Worm (Caenorhabditis elegans) whole organism, young adult: ENCODE results near the gene rps-22.

Experiments used
- B0019.2 ChIP-seq: fragments of 200-800 bp; sonication (Bioruptor generic); conservative IDR thresholded peaks from 2 replicates; pipeline ENCODE4 v1.3.6; 2022; ENCODE audit warnings: missing genetic modification reagents, missing genetic modification characterization, missing compliant biosample characterization
- F22D6.2 ChIP-seq: sonication (generic microtip); optimal IDR thresholded peaks from 2 replicates; lab custom pipeline; 2016; ENCODE audit warnings: mild to moderate bottlenecking, missing genetic modification characterization, missing compliant biosample characterization
- F37B4.10 ChIP-seq: fragments of 200-800 bp; sonication (Bioruptor generic); IDR thresholded peaks from 2 replicates; pipeline ENCODE4 v1.3.6; 2022; ENCODE audit warnings: missing genetic modification characterization, missing compliant biosample characterization
- F55B11.4 ChIP-seq: sonication (generic microtip); optimal IDR thresholded peaks from 2 replicates; lab custom pipeline; 2016; ENCODE audit warnings: missing compliant biosample characterization, missing genetic modification characterization, borderline replicate concordance; ENCODE audit not compliant: insufficient read depth
- T26A5.8 ChIP-seq: sonication (generic microtip); optimal IDR thresholded peaks from 2 replicates; lab custom pipeline; 2016; ENCODE audit warnings: missing genetic modification characterization, missing compliant biosample characterization
- ama-1 ChIP-seq, 3 experiments: fragments of 150-350 bp in 1 of 3; sonication (generic microtip) in 2 of 3; optimal IDR thresholded peaks; 2 replicates each; lab custom pipeline; 2014 to 2018; ENCODE audit warnings: missing biosample characterization in 2 of 3, missing genetic modification characterization in 2 of 3, missing genetic modification reagents in 2 of 3
- atf-7 ChIP-seq: sonication (generic microtip); optimal IDR thresholded peaks from 2 replicates; lab custom pipeline; 2017; ENCODE audit warnings: mild to moderate bottlenecking, missing genetic modification characterization, missing compliant biosample characterization
- attf-5 ChIP-seq: fragments of 200-800 bp; sonication (Bioruptor generic); optimal IDR thresholded peaks from 2 replicates; lab custom pipeline; 2018; ENCODE audit warnings: mild to moderate bottlenecking, missing genetic modification characterization, missing compliant biosample characterization
- bed-2 ChIP-seq: fragments of 200-800 bp; sonication (Bioruptor generic); IDR thresholded peaks from 2 replicates; pipeline ENCODE4 v1.3.6; 2022; ENCODE audit warnings: missing genetic modification reagents, missing genetic modification characterization, missing compliant biosample characterization
- cebp-1 ChIP-seq, 2 experiments: fragments of 200-800 bp in 1 of 2; sonication (Bioruptor generic) in 1 of 2; sonication (generic microtip) in 1 of 2; IDR thresholded peaks in 1 of 2; optimal IDR thresholded peaks in 1 of 2; 2 replicates each; pipeline versions ENCODE4 v1.3.6 to Lab custom; 2017 to 2022; ENCODE audit warnings: missing compliant biosample characterization in 2 of 2, missing genetic modification characterization in 2 of 2, mild to moderate bottlenecking in 1 of 2, missing genetic modification reagents in 1 of 2, moderate library complexity in 1 of 2
- cebp-2 ChIP-seq: fragments of 200-800 bp; sonication (Bioruptor generic); IDR thresholded peaks from 2 replicates; pipeline ENCODE4 v1.3.6; 2022; ENCODE audit warnings: missing genetic modification characterization, missing compliant biosample characterization
- ceh-100 ChIP-seq: fragments of 200-800 bp; sonication (Bioruptor generic); IDR thresholded peaks from 2 replicates; pipeline ENCODE4 v1.3.6; 2022; ENCODE audit warnings: missing genetic modification reagents, missing genetic modification characterization, missing compliant biosample characterization
- ceh-91 ChIP-seq: fragments of 200-800 bp; sonication (Bioruptor generic); IDR thresholded peaks from 2 replicates; pipeline ENCODE4 v1.3.6; 2022; ENCODE audit warnings: missing genetic modification reagents, missing genetic modification characterization, missing compliant biosample characterization
- dox-1 ChIP-seq: fragments of 200-800 bp; sonication (Bioruptor generic); IDR thresholded peaks from 2 replicates; pipeline ENCODE4 v1.3.6; 2022; ENCODE audit warnings: missing genetic modification reagents, missing genetic modification characterization, missing compliant biosample characterization
- dpl-1 ChIP-seq: fragments of 150-350 bp; optimal IDR thresholded peaks from 2 replicates; lab custom pipeline; 2014; ENCODE audit warnings: missing biosample characterization, missing genetic modification reagents, missing genetic modification characterization
- efl-1 ChIP-seq: fragments of 150-350 bp; optimal IDR thresholded peaks from 2 replicates; lab custom pipeline; 2014; ENCODE audit warnings: missing biosample characterization, missing genetic modification reagents, missing genetic modification characterization
- egl-18 ChIP-seq: fragments of 200-800 bp; sonication (Bioruptor generic); IDR thresholded peaks from 2 replicates; pipeline ENCODE4 v1.3.6; 2022; ENCODE audit warnings: missing genetic modification reagents, missing genetic modification characterization, missing compliant biosample characterization
- egrh-3 ChIP-seq: fragments of 200-800 bp; sonication (Bioruptor generic); IDR thresholded peaks from 2 replicates; pipeline ENCODE4 v1.3.6; 2022; ENCODE audit warnings: missing genetic modification reagents, missing genetic modification characterization, missing compliant biosample characterization
- fkh-3 ChIP-seq: sonication (generic microtip); optimal IDR thresholded peaks from 2 replicates; lab custom pipeline; 2016; ENCODE audit warnings: mild to moderate bottlenecking, missing genetic modification characterization, missing compliant biosample characterization
- him-1 ChIP-seq: sonication (generic microtip); optimal IDR thresholded peaks from 2 replicates; lab custom pipeline; 2016; ENCODE audit warnings: missing genotype, missing genetic modification reagents, missing genetic modification characterization, missing compliant biosample characterization
- hlh-26 ChIP-seq: fragments of 200-800 bp; sonication (Bioruptor generic); conservative IDR thresholded peaks from 2 replicates; pipeline ENCODE4 v1.3.6; 2022; ENCODE audit warnings: missing genetic modification reagents, missing genetic modification characterization, missing compliant biosample characterization
- hmg-1.2 ChIP-seq: fragments of 200-800 bp; sonication (Bioruptor generic); IDR thresholded peaks from 2 replicates; pipeline ENCODE4 v1.3.6; 2022; ENCODE audit warnings: missing genetic modification reagents, missing genetic modification characterization, missing compliant biosample characterization
- lsl-1 ChIP-seq: fragments of 200-800 bp; sonication (Bioruptor generic); optimal IDR thresholded peaks from 2 replicates; lab custom pipeline; 2018; ENCODE audit warnings: mild to moderate bottlenecking, missing genetic modification characterization, moderate library complexity, missing compliant biosample characterization
- repo-1 ChIP-seq: sonication (generic microtip); optimal IDR thresholded peaks from 2 replicates; lab custom pipeline; 2017; ENCODE audit warnings: mild to moderate bottlenecking, missing genetic modification characterization, missing compliant biosample characterization
- sdz-38 ChIP-seq: sonication (generic microtip); optimal IDR thresholded peaks from 2 replicates; lab custom pipeline; 2016; ENCODE audit warnings: missing genotype, missing genetic modification characterization, missing compliant biosample characterization
- snpc-4 ChIP-seq, 5 experiments: fragments of 150-350 bp in 1 of 5; sonication (generic microtip) in 4 of 5; optimal IDR thresholded peaks; 2 replicates each; lab custom pipeline; 2014 to 2018; ENCODE audit warnings: missing genetic modification characterization in 5 of 5, missing biosample characterization in 3 of 5, antibody characterized with exemption in 2 of 5, mild to moderate bottlenecking in 2 of 5, missing compliant biosample characterization in 2 of 5, missing genotype in 2 of 5, moderate library complexity in 2 of 5, missing genetic modification reagents in 1 of 5
- tbp1 ChIP-seq: fragments of 200-800 bp; sonication (Bioruptor generic); optimal IDR thresholded peaks from 2 replicates; lab custom pipeline; 2018; ENCODE audit warnings: mild to moderate bottlenecking, missing genetic modification characterization, missing compliant biosample characterization
- zfh-2 ChIP-seq: fragments of 200-800 bp; sonication (Bioruptor generic); conservative IDR thresholded peaks from 2 replicates; pipeline ENCODE4 v1.3.6; 2022; ENCODE audit warnings: missing genetic modification reagents, missing genetic modification characterization, missing compliant biosample characterization
- ztf-22 ChIP-seq: fragments of 200-800 bp; sonication (Bioruptor generic); optimal IDR thresholded peaks from 2 replicates; lab custom pipeline; 2018; ENCODE audit warnings: mild to moderate bottlenecking, missing genetic modification characterization, moderate library complexity, missing compliant biosample characterization
- ztf-26 ChIP-seq: sonication (generic microtip); optimal IDR thresholded peaks from 2 replicates; lab custom pipeline; 2017; ENCODE audit warnings: missing genetic modification characterization, missing compliant biosample characterization
- ztf-3 ChIP-seq: fragments of 200-800 bp; sonication (Bioruptor generic); optimal IDR thresholded peaks from 2 replicates; lab custom pipeline; 2018; ENCODE audit warnings: mild to moderate bottlenecking, missing genetic modification characterization, missing compliant biosample characterization

The rps-22 gene

ce11 chrIII:1937879-1938438, 12.4 kb upstream of the rps-22 start:
- TF ChIP-seq hlh-26 (GFP tag; lab: Robert Waterston, UW) (no peak), lsl-1 (GFP tag; lab: Kevin White, UChicago) (peak; percentile 15), F55B11.4 (tag; lab: Kevin White, UChicago) (no peak), ztf-26 (tag; lab: Kevin White, UChicago) (no peak), egrh-3 (GFP tag; lab: Robert Waterston, UW) (peak; percentile 22; the same call in 1 of the 2 replicates), ztf-3 (no peak), dpl-1 (no peak), fkh-3 (tag; lab: Kevin White, UChicago) (peak; percentile 42), zfh-2 (GFP tag; lab: Robert Waterston, UW) (peak; percentile 69), egl-18 (GFP tag; lab: Robert Waterston, UW) (no peak), ceh-91 (GFP tag; lab: Robert Waterston, UW) (no peak), atf-7 (tag; lab: Kevin White, UChicago) (no peak), B0019.2 (no peak), dox-1 (GFP tag; lab: Robert Waterston, UW) (no peak)
- TF ChIP-seq, all 124 proteins: peak for 4

ce11 chrIII:1938712-1939624, 11.4 kb upstream of the rps-22 start:
- TF ChIP-seq zfh-2 (GFP tag; lab: Robert Waterston, UW) (peak; percentile 95), F37B4.10 (GFP tag; lab: Robert Waterston, UW) (0 out of 2 replicates have a peak, but pooled peaks have one; percentile 16), ztf-22 (GFP tag; lab: Kevin White, UChicago) (no peak), ama-1 (optimal IDR thresholded peaks at IDR 0.05; lab: Kevin White, UChicago) (no peak), ama-1 (GFP tag; optimal IDR thresholded peaks at IDR 0.05; lab: Kevin White, UChicago) (no peak), cebp-2 (GFP tag; lab: Robert Waterston, UW) (0 out of 2 replicates have a peak, but pooled peaks have one; percentile 67), snpc-4 (GFP tag; optimal IDR thresholded peaks at IDR 0.05; lab: Kevin White, UChicago) (no peak), snpc-4 (tag; optimal IDR thresholded peaks at IDR 0.05; lab: Kevin White, UChicago) (no peak), sdz-38 (tag; lab: Kevin White, UChicago) (no peak), attf-5 (GFP tag; lab: Kevin White, UChicago) (peak; percentile 6), bed-2 (peak; percentile 66; the same call in 1 of the 2 replicates), ceh-100 (GFP tag; lab: Robert Waterston, UW) (no peak), egrh-3 (GFP tag; lab: Robert Waterston, UW) (peak; percentile 89), tbp1 (GFP tag; lab: Kevin White, UChicago) (no peak)

- TF ChIP-seq dpl-1 = no peak
- TF ChIP-seq repo-1 = no peak
- TF ChIP-seq cebp-1 (GFP tag; IDR thresholded peaks at IDR 0.05; lab: Robert Waterston, UW) = no peak
- TF ChIP-seq cebp-1 (tag; optimal IDR thresholded peaks at IDR 0.05; lab: Kevin White, UChicago) = no peak
- no peak for TF ChIP-seq F22D6.2 (tag; lab: Kevin White, UChicago)
- peak; percentile 85 for TF ChIP-seq him-1 (tag; lab: Kevin White, UChicago)
- TF ChIP-seq efl-1 (GFP tag; lab: Kevin White, UChicago) = no peak
- TF ChIP-seq hmg-1.2 (GFP tag; lab: Robert Waterston, UW) = no peak
- peak; percentile 26 for TF ChIP-seq lsl-1 (GFP tag; lab: Kevin White, UChicago)
- TF ChIP-seq T26A5.8 (tag; lab: Kevin White, UChicago) = no peak
- TF ChIP-seq hlh-26 (GFP tag; lab: Robert Waterston, UW) = no peak
Measured at ce11 chrIII:1939625-1939988, 10.7 kb upstream of the rps-22 start.
